Worm (Caenorhabditis elegans): ENCODE data around the gene nhr-232.

DNA sequence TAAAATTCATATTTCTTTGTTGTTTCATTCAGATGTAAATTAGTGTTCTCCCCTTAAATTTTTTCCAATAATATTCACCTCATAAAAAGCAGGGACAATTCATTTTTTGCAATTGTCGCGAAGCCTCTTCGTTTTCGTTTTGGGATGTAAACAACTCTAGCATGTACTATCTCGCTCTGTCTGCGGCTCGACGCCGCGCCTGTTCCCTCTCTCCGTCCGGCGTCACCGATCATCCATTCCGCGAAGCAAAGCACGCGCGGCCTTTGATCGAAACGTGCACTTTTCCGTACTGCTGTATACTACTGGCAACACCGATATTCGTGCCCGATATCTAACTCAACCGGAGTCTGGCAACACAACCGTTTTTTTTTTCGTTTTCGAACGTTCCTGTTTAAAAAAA is 9.0 kb upstream of the nhr-232 start:
- peak; percentile 67 for TF ChIP-seq pha-4 (tag; optimal IDR thresholded peaks at IDR 0.05)
- TF ChIP-seq unc-39 (tag; optimal IDR thresholded peaks at IDR 0.05): no peak
- TF ChIP-seq nhr-25 (tag; optimal IDR thresholded peaks at IDR 0.05): no peak
- no peak for TF ChIP-seq pqm-1 (tag; optimal IDR thresholded peaks at IDR 0.05)

Data from whole organism, L3 larva.